Fruit fly (Drosophila melanogaster) whole organism, adult: ENCODE measurements around the gene CG7453.

Experiments
- CG7101 ChIP-seq: fragments of 200-800 bp; sonication (Bioruptor generic); optimal IDR thresholded peaks from 2 replicates; lab custom pipeline; 2018; ENCODE audit warnings: missing biosample characterization, mild to moderate bottlenecking, missing genetic modification characterization, moderate library complexity
- kay ChIP-seq: fragments of 200-800 bp; sonication (Bioruptor generic); peaks from one replicate; lab custom pipeline; 2016; ENCODE audit warnings: missing biosample characterization, missing genetic modification characterization, borderline replicate concordance

dm6 chrX:19167586-19168403 is 12.2 kb upstream of the CG7453 start:
- TF ChIP-seq CG7101 (tag; lab: Kevin White, UChicago) (no peak), kay (GFP tag; lab: Kevin White, UChicago) (peak; percentile 91)
